Fruit fly (Drosophila melanogaster) whole organism, pupa: Measurements from ENCODE around the gene Pld3.

ENCODE experiments used
- CG17806 ChIP-seq: fragments of 200-800 bp; sonication (Bioruptor generic); optimal IDR thresholded peaks from 2 replicates; lab custom pipeline; 2018; ENCODE audit warnings: missing biosample characterization, mild to moderate bottlenecking, missing genetic modification characterization, moderate library complexity
- CG9948 ChIP-seq: fragments of 200-800 bp; sonication (Bioruptor generic); optimal IDR thresholded peaks from 2 replicates; lab custom pipeline; 2018; ENCODE audit warnings: missing biosample characterization, mild to moderate bottlenecking, missing genetic modification characterization, moderate library complexity
- Pif1A ChIP-seq: fragments of 200-800 bp; sonication (Bioruptor generic); optimal IDR thresholded peaks from 3 replicates; lab custom pipeline; 2016; ENCODE audit warnings: missing biosample characterization, missing genetic modification characterization

DNA sequence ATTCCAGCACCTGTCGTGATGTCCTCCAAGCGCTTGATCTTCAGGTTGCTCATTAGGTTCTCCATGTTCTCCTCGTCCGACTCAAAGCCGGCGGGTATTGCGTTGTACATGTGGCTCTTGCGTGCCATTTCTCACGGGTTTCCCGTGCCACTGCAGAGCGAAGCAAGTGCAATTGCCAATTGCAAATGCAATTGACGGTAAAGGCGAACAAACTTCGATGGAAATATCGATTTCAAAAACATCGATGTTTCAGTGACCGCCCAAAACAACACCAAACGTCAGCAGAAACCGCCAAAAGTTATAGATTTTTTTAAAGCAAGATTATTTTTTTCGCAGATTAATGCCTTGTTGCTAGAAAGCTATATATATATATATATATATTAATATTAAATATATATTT is 4.2 kb downstream of the Pld3 start, which contains the start of gene Nbr:
- TF ChIP-seq Pif1A (GFP tag; lab: Kevin White, UChicago) (no peak), CG9948 (tag; lab: Kevin White, UChicago) (no peak), CG17806 (tag; lab: Kevin White, UChicago) (no peak)
